Fruit fly (Drosophila melanogaster): ENCODE data around the gene mthl11.

The mthl11 gene

DNA sequence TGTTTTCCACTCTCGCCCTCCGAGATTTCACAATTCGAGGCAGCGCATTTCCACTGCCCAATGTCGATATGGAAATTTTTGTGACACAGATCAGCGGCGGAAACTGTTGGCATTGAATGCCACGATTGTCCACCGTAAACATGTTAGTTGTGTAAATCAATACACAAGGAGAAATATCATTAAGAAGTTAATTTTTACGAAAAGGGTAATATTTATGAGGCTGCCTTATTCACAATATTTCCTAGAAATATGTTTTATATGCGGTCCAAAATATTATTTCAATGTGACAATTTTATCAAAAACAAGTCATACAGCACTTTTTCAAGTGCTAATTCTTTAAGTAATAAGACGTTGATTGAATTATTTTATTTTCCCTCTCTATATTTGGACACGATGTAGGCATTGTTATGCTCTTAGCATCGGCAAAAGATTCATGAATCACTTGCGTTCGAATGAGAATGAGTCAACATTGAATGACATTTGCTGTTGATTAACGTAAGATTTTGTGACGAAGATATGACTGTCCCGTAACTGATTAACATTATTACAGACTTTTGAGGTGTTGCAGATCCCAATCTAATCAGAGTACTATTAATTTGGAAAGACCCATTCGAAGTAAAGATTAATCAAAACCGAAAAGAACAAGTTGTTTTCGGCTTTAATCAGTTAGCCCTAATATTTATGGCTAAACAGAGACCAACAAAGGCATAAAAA is 7.0 kb upstream of the mthl11 start:
- no peak for TF ChIP-seq Sp1 (GFP tag; optimal IDR thresholded peaks at IDR 0.05)
- peak; percentile 56 for TF ChIP-seq sv (GFP tag; optimal IDR thresholded peaks at IDR 0.05)
- peak; percentile 13 for TF ChIP-seq Jra (GFP tag; optimal IDR thresholded peaks at IDR 0.05)
- peak; percentile 43 to 59 for TF ChIP-seq dl (GFP tag; optimal IDR thresholded peaks at IDR 0.05; ENCODE audit: insufficient read depth in 1 of 2, partially characterized antibody in 2 of 2)
- TF ChIP-seq ey (GFP tag; optimal IDR thresholded peaks at IDR 0.05) = peak; percentile 3
- no peak for TF ChIP-seq Rel (GFP tag; optimal IDR thresholded peaks at IDR 0.05)
- TF ChIP-seq Rel (tag; optimal IDR thresholded peaks at IDR 0.05) = peak; percentile 60
- peak; percentile 23 for TF ChIP-seq tai (GFP tag; optimal IDR thresholded peaks at IDR 0.05)
- TF ChIP-seq Hr83 (GFP tag; optimal IDR thresholded peaks at IDR 0.05; ENCODE audit: poor library complexity, severe bottlenecking) = no peak
- TF ChIP-seq OdsH (GFP tag; optimal IDR thresholded peaks at IDR 0.05) = peak; percentile 5

DNA sequence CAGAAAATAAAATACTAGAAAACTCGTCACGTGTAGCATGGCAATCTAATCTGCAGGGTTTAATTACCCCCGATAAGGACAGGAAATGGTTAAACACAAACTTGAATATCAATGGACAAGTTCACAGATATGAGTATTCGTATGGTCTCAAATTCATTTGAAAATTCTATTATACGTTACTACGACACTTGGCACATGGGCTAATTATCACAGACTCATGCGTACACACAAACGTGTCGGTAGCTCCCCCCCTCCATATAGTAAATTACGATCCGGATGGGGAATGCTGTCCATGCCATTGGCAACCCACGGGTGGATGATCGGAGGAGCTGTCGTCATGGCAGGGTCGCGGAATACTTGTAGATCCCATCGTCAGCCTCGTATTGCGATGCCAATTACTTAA is 6.5 kb upstream of the mthl11 start:
- TF ChIP-seq pan (optimal IDR thresholded peaks at IDR 0.05) (no peak), br (GFP tag; optimal IDR thresholded peaks at IDR 0.05) (peak; percentile 28), psq (GFP tag; optimal IDR thresholded peaks at IDR 0.05) (no peak)

DNA sequence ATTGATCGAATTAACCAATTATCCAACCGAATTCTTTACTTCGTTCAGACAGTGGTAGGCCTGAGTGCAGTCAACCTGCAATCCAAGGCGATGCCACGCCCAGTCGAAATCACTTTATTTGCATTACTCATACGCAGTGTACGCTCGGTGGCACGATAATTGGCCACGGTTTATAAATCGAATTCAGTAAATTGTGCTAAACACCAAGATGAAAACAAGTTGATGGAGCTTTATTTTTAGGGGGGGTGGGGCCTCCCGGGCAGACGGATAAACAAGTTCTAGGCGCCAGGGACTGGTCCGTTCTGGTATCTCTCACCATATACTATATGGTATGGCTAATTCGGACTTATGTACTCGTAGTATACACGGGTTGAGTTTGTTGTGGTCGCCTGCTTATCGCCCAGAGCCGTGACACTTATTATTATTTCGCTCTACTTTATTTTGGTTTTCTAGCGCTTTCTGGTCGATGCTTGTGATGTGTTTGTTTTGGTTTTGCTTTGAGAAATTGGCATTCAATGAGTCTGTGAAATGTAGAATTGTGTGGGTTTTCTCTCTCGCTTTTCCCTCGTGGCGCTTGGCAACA is 5.5 kb upstream of the mthl11 start:
- TF ChIP-seq CG9705 (GFP tag; optimal IDR thresholded peaks at IDR 0.05) (no peak), Hr78 (GFP tag; optimal IDR thresholded peaks at IDR 0.05) (no peak), dl (GFP tag; optimal IDR thresholded peaks at IDR 0.05; ENCODE audit: insufficient read depth in 1 of 2, partially characterized antibody in 2 of 2) (no peak), Vsx2 (GFP tag; optimal IDR thresholded peaks at IDR 0.05; ENCODE audit: partially characterized antibody) (no peak), pan (optimal IDR thresholded peaks at IDR 0.05) (no peak)

DNA sequence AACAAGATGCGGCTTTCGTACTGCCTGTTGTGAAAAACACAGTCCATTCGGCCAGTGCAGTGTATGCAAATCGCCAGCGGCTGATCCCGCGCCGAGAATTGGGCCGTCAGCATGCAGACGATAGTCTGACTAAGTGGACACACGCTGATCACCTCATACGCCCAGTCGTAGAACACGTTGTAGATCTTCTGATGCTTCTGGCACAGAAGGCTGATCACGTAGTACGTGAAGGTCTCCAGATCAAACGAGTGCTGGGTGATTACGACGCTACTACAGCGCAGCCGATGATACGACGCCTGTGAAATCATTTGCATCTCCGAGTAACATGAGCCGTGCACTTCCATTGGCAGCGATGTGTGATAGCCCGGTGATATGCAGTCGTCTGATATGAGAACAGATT is 3.1 kb downstream of the mthl11 start:
- TF ChIP-seq N (GFP tag; optimal IDR thresholded peaks at IDR 0.05) (no peak), sage (GFP tag; optimal IDR thresholded peaks at IDR 0.05) (no peak), HLH106 (tag; optimal IDR thresholded peaks at IDR 0.05) (no peak), br (GFP tag; optimal IDR thresholded peaks at IDR 0.05) (no peak), Mio (GFP tag; optimal IDR thresholded peaks at IDR 0.05) (no peak), Vsx2 (GFP tag; optimal IDR thresholded peaks at IDR 0.05; ENCODE audit: partially characterized antibody) (no peak), Myc (optimal IDR thresholded peaks at IDR 0.05) (no peak), Rel (GFP tag; optimal IDR thresholded peaks at IDR 0.05) (no peak), Rel (tag; optimal IDR thresholded peaks at IDR 0.05) (no peak), CrebA (GFP tag; optimal IDR thresholded peaks at IDR 0.05; ENCODE audit: borderline replicate concordance) (no peak), lola (GFP tag; optimal IDR thresholded peaks at IDR 0.05) (no peak), Hr78 (GFP tag; optimal IDR thresholded peaks at IDR 0.05) (no peak), h (GFP tag; optimal IDR thresholded peaks at IDR 0.05) (no peak), Dfd (GFP tag; optimal IDR thresholded peaks at IDR 0.05) (no peak)

DNA sequence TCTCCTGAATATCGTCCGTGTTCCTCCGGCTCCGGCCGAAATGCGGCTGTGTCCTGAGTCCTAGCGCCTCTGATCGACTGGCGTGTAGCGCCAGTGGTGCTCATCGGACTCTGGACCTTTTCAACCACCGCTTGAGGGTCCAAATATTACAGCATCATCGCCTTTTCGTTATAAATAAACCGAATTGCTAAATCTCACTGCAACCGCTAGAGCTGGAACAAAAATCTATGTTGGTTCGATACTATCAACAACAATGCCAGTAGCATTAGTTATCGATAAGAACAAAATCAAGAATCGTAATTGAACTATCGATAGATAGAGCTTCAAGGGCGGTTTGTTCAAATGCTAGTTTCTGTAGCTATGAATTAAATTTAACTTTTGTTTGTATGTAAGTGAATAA is 6.2 kb downstream of the mthl11 start, which contains the start of gene CG6325:
Gene CG6325 (minus strand): TSS at position 220 of the 400 bp plus-strand sequence.
- TF ChIP-seq dsf (GFP tag; optimal IDR thresholded peaks at IDR 0.05; ENCODE audit: borderline replicate concordance) = no peak
- peak; percentile 19 for TF ChIP-seq Hr83 (GFP tag; optimal IDR thresholded peaks at IDR 0.05; ENCODE audit: poor library complexity, severe bottlenecking)
- TF ChIP-seq Dif (GFP tag; optimal IDR thresholded peaks at IDR 0.05; ENCODE audit: partially characterized antibody) = no peak
- no peak for TF ChIP-seq jim (GFP tag; optimal IDR thresholded peaks at IDR 0.05)
- no peak for TF ChIP-seq Mio (GFP tag; optimal IDR thresholded peaks at IDR 0.05)
- no peak for TF ChIP-seq CG9705 (GFP tag; optimal IDR thresholded peaks at IDR 0.05)
- no peak for TF ChIP-seq Jra (GFP tag; optimal IDR thresholded peaks at IDR 0.05)
- TF ChIP-seq Hr78 (GFP tag; optimal IDR thresholded peaks at IDR 0.05) = no peak

DNA sequence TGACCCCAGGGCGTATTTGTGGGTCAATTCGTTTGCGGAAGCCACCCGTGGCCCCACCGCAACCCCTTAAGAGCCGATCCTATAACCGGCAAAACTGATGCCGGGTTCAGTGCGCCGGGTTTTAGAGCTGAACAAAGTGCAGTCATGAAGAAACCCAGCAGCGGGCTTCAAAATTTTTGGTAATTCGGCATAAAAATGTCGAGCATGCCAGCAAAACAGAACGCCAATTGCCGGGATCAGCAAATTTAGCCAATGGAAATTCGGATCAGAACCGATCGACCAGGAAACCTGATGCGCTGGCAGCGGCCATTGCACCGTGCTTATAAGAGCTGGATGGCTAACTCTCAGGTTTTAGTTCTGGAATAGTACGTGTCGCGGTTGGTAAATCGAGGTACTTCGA is 6.8 kb downstream of the mthl11 start:
- no peak for TF ChIP-seq HLH106 (tag; optimal IDR thresholded peaks at IDR 0.05)
- TF ChIP-seq ey (GFP tag; optimal IDR thresholded peaks at IDR 0.05) = no peak
- no peak for TF ChIP-seq N (GFP tag; optimal IDR thresholded peaks at IDR 0.05)
- TF ChIP-seq lola (GFP tag; optimal IDR thresholded peaks at IDR 0.05) = no peak
- TF ChIP-seq Myc (optimal IDR thresholded peaks at IDR 0.05) = no peak
- TF ChIP-seq Jra (GFP tag; optimal IDR thresholded peaks at IDR 0.05) = no peak
- no peak for TF ChIP-seq OdsH (GFP tag; optimal IDR thresholded peaks at IDR 0.05)
- no peak for TF ChIP-seq dmrt93B (GFP tag; optimal IDR thresholded peaks at IDR 0.05)
- no peak for TF ChIP-seq psq (GFP tag; optimal IDR thresholded peaks at IDR 0.05)
- no peak for TF ChIP-seq Abd-B (GFP tag; optimal IDR thresholded peaks at IDR 0.05)
- TF ChIP-seq sv (GFP tag; optimal IDR thresholded peaks at IDR 0.05) = no peak
- no peak for TF ChIP-seq Mio (GFP tag; optimal IDR thresholded peaks at IDR 0.05)
- no peak for TF ChIP-seq Dfd (GFP tag; optimal IDR thresholded peaks at IDR 0.05)
- no peak for TF ChIP-seq usp (GFP tag; optimal IDR thresholded peaks at IDR 0.05)
